Worm (Caenorhabditis elegans) whole organism, late embryonic: ENCODE results near the gene nipi-4.

ENCODE experiments used
- K02D7.2 ChIP-seq: sonication (generic microtip); optimal IDR thresholded peaks from 2 replicates; lab custom pipeline; 2017; ENCODE audit warnings: mild to moderate bottlenecking, missing genetic modification characterization, missing compliant biosample characterization
- K09A11.1 ChIP-seq: sonication (generic microtip); optimal IDR thresholded peaks from 2 replicates; lab custom pipeline; 2017; ENCODE audit warnings: antibody characterized with exemption, mild to moderate bottlenecking, missing genetic modification characterization, missing compliant biosample characterization; ENCODE audit not compliant: insufficient read depth
- T23F11.4 ChIP-seq: fragments of 200-800 bp; sonication (Bioruptor generic); optimal IDR thresholded peaks from 2 replicates; lab custom pipeline; 2018; ENCODE audit warnings: mild to moderate bottlenecking, missing genetic modification characterization, missing compliant biosample characterization
- ahr-1 ChIP-seq: sonication (generic microtip); optimal IDR thresholded peaks from 2 replicates; lab custom pipeline; 2016; ENCODE audit warnings: missing genetic modification characterization, missing compliant biosample characterization
- ceh-19 ChIP-seq: fragments of 200-800 bp; sonication (Bioruptor generic); optimal IDR thresholded peaks from 2 replicates; lab custom pipeline; 2018; ENCODE audit warnings: mild to moderate bottlenecking, missing genetic modification characterization, missing compliant biosample characterization
- ceh-31 ChIP-seq: sonication (generic microtip); optimal IDR thresholded peaks from 2 replicates; lab custom pipeline; 2016; ENCODE audit warnings: missing genetic modification characterization, missing compliant biosample characterization
- ceh-45 ChIP-seq: fragments of 200-800 bp; sonication (Bioruptor generic); IDR thresholded peaks from 2 replicates; pipeline ENCODE4 v1.3.6; 2022; ENCODE audit warnings: missing genetic modification reagents, missing genetic modification characterization, missing compliant biosample characterization
- ceh-48 ChIP-seq: sonication (generic microtip); optimal IDR thresholded peaks from 2 replicates; lab custom pipeline; 2016; ENCODE audit warnings: missing genetic modification characterization, inconsistent platforms, missing compliant biosample characterization
- che-1 ChIP-seq: sonication (generic microtip); optimal IDR thresholded peaks from 2 replicates; lab custom pipeline; 2016; ENCODE audit warnings: mild to moderate bottlenecking, missing genetic modification characterization, missing compliant biosample characterization
- dmd-4 ChIP-seq: sonication (generic microtip); optimal IDR thresholded peaks from 2 replicates; lab custom pipeline; 2016; ENCODE audit warnings: borderline replicate concordance, missing genetic modification characterization, missing compliant biosample characterization
- fkh-6 ChIP-seq: sonication (generic microtip); optimal IDR thresholded peaks from 2 replicates; lab custom pipeline; 2016; ENCODE audit warnings: missing genetic modification characterization, missing compliant biosample characterization
- gmeb-2 ChIP-seq: sonication (generic microtip); optimal IDR thresholded peaks from 2 replicates; lab custom pipeline; 2016; ENCODE audit warnings: missing genetic modification characterization, inconsistent platforms, missing compliant biosample characterization
- hlh-15 ChIP-seq: sonication (generic microtip); optimal IDR thresholded peaks from 2 replicates; lab custom pipeline; 2016; ENCODE audit warnings: missing genetic modification characterization, missing compliant biosample characterization
- hlh-30 ChIP-seq: sonication (generic microtip); optimal IDR thresholded peaks from 2 replicates; lab custom pipeline; 2017; ENCODE audit warnings: antibody characterized with exemption, missing genetic modification characterization, missing compliant biosample characterization; ENCODE audit not compliant: insufficient read depth
- hlh-6 ChIP-seq: sonication (generic microtip); optimal IDR thresholded peaks from 2 replicates; lab custom pipeline; 2016; ENCODE audit warnings: missing genotype, missing genetic modification characterization, missing compliant biosample characterization
- lim-6 ChIP-seq: sonication (generic microtip); optimal IDR thresholded peaks from 2 replicates; lab custom pipeline; 2016; ENCODE audit warnings: missing genetic modification characterization, missing compliant biosample characterization
- lin-11 ChIP-seq: fragments of 200-800 bp; sonication (Bioruptor generic); optimal IDR thresholded peaks from 2 replicates; lab custom pipeline; 2018; ENCODE audit warnings: mild to moderate bottlenecking, missing genetic modification characterization, missing compliant biosample characterization
- nhr-11 ChIP-seq: fragments of 150-350 bp; optimal IDR thresholded peaks from 2 replicates; lab custom pipeline; 2014; ENCODE audit warnings: missing biosample characterization, missing genetic modification characterization
- pag-3 ChIP-seq: sonication (generic microtip); optimal IDR thresholded peaks from 2 replicates; lab custom pipeline; 2016; ENCODE audit warnings: missing compliant biosample characterization, missing genetic modification characterization, borderline replicate concordance
- pat-9 ChIP-seq: fragments of 200-800 bp; sonication (Bioruptor generic); optimal IDR thresholded peaks from 2 replicates; lab custom pipeline; 2018; ENCODE audit warnings: mild to moderate bottlenecking, missing genetic modification characterization, moderate library complexity, missing compliant biosample characterization
- pha-2 ChIP-seq: sonication (generic microtip); optimal IDR thresholded peaks from 2 replicates; lab custom pipeline; 2017; ENCODE audit warnings: mild to moderate bottlenecking, missing genetic modification characterization, missing compliant biosample characterization
- pha-4 ChIP-seq: fragments of 150-350 bp; optimal IDR thresholded peaks from 2 replicates; lab custom pipeline; 2018; ENCODE audit warnings: missing biosample characterization, missing genetic modification reagents, missing genetic modification characterization
- pros-1 ChIP-seq: fragments of 150-350 bp; optimal IDR thresholded peaks from 2 replicates; lab custom pipeline; 2014; ENCODE audit warnings: missing biosample characterization, missing genetic modification reagents, missing genetic modification characterization
- sdc-2 ChIP-seq: sonication (generic microtip); optimal IDR thresholded peaks from 2 replicates; lab custom pipeline; 2016; ENCODE audit warnings: missing genotype, missing genetic modification characterization, missing compliant biosample characterization
- sox-2 ChIP-seq: fragments of 200-800 bp; sonication (Bioruptor generic); IDR thresholded peaks from 2 replicates; pipeline ENCODE4 v1.3.6; 2022; ENCODE audit warnings: missing genetic modification reagents, missing genetic modification characterization, missing compliant biosample characterization
- syd-9 ChIP-seq: sonication (generic microtip); optimal IDR thresholded peaks from 2 replicates; lab custom pipeline; 2016; ENCODE audit warnings: mild to moderate bottlenecking, missing genetic modification characterization, moderate library complexity, missing compliant biosample characterization
- tbx-2 ChIP-seq: sonication (generic microtip); optimal IDR thresholded peaks from 2 replicates; lab custom pipeline; 2016; ENCODE audit warnings: missing genetic modification characterization, missing compliant biosample characterization
- tbx-7 ChIP-seq: sonication (generic microtip); optimal IDR thresholded peaks from 2 replicates; lab custom pipeline; 2016; ENCODE audit warnings: missing genotype, missing genetic modification characterization, missing compliant biosample characterization
- unc-3 ChIP-seq, 2 experiments: fragments of 200-800 bp in 1 of 2; sonication (Bioruptor generic) in 1 of 2; sonication (generic microtip) in 1 of 2; conservative IDR thresholded peaks in 1 of 2; optimal IDR thresholded peaks in 1 of 2; 2 replicates each; pipeline versions ENCODE4 v1.3.6 to Lab custom; 2016 to 2022; ENCODE audit warnings: missing compliant biosample characterization in 2 of 2, missing genetic modification characterization in 2 of 2, missing genetic modification reagents in 1 of 2
- unc-42 ChIP-seq: sonication (generic microtip); optimal IDR thresholded peaks from 2 replicates; lab custom pipeline; 2016; ENCODE audit warnings: missing genotype, missing genetic modification characterization, missing compliant biosample characterization
- unc-86 ChIP-seq: sonication (generic microtip); optimal IDR thresholded peaks from 2 replicates; lab custom pipeline; 2016; ENCODE audit warnings: missing genetic modification characterization, missing compliant biosample characterization

nipi-4 gene

DNA sequence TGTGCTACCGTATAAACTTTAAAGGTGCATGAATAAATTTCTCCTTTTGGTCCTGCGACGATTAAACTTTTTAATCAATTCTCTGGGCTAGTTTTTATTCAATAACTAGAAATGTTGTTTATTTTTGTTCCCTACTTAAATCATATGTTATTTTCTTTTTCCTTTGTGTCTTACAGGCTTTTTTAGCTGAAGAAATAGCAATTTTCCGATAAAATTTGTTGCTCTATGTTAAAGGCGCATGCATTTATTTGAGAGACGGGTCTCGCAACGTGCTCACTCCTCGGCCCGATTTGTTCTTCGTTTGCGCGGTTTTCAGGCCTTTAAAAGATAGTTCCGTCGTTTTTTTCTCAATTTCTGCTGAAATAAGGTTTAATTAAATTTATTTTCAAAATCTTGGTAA is 16.7 kb downstream of the nipi-4 start:
- TF ChIP-seq tbx-2 (no peak), lim-6 (tag; lab: Kevin White, UChicago) (no peak), K02D7.2 (tag; lab: Kevin White, UChicago) (no peak), unc-3 (GFP tag; conservative IDR thresholded peaks at IDR 0.05; lab: Robert Waterston, UW) (no peak), unc-3 (tag; optimal IDR thresholded peaks at IDR 0.05; lab: Kevin White, UChicago) (no peak)

DNA sequence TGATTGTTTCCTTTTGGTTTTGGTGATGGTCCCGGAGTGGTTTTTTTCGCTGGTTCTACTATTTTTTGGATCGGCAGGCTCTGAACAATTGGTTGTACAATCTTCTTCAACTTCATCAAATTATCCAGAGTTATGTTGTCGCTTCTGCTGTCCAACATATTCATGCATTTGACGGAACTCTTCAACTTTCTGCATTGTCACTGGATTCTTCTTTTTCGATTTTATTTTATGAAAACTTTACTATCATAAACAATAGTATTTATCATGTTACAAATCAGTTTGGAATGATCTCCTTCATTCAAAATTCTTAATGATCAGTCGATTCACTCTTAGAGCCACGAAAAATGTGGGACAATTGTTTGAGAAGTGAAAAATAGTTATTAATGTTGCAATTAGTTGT is 18.5 kb downstream of the nipi-4 start:
- TF ChIP-seq pros-1 (tag; lab: Kevin White, UChicago) (no peak), lin-11 (tag; lab: Kevin White, UChicago) (no peak), tbx-7 (no peak), sox-2 (GFP tag; lab: Robert Waterston, UW) (no peak)
- TF ChIP-seq, all 69 proteins: peak for 0

DNA sequence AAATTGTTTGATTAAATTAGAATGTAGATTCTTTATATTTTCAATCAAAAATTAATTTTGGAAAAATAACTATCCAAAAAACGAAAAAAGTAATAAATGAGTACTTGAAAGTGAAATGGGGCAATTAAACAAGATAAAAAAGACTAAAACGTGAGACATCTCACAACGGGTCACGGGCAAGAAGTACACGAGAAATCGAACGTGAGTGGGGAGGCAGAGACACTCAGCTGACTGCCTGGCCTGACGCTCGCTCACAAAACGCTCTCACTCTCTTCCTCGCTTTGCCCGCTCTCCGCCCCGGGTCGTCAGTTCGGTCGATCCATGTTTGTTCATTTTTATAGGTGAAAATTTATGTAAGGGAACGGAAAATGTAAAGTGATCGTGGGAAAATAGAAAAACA is 22.4 kb downstream of the nipi-4 start:
- no peak for TF ChIP-seq pha-4
- no peak for TF ChIP-seq K09A11.1 (tag; lab: Kevin White, UChicago)
- TF ChIP-seq hlh-30 (tag; lab: Kevin White, UChicago), result peak; percentile 72
- TF ChIP-seq unc-42 (tag; lab: Kevin White, UChicago), result peak; percentile 5
- no peak for TF ChIP-seq hlh-6 (tag; lab: Kevin White, UChicago)
- TF ChIP-seq syd-9 (tag; lab: Kevin White, UChicago), result no peak

DNA sequence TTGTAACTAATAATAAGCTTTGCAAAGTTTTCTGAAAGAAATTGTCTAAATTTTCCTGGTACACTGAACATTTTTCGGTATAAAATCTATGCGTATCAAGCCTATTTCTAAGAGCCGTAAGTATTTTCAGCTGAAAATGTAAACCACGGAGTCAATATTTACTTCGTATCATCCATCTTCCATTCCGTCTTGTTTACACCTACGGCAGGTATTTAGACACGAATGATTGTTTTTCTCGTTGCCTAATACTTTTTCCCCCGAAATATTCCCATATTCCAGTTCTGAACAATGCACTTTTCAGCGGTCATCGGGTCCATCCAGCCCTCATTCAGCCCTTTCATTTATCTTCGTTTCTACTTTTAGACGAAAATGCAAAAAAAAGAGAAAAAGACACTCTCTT is 22.9 kb downstream of the nipi-4 start:
- no peak for TF ChIP-seq pat-9 (tag; lab: Kevin White, UChicago)
- no peak for TF ChIP-seq ceh-45 (GFP tag; lab: Robert Waterston, UW)

DNA sequence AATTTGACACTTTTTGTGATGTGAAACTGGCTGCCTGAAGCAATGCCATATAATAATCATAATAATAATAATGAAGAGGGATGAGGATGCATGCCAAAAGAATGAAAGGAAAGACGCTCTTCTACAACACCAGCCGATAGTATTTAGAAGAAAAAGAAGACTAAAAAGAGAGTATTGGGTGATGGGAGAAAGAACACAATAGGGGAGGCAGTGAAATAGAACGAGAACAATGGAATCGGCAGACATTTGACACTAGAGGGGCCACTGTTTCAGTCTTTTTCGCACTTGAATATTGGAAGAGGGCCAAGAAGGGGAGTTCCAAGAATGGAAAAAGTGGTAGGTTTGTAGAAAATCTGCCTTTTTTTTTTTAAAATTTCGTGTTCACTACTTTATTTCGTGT is 23.4 kb downstream of the nipi-4 start, which contains the start of gene memo-1:
memo-1 (minus strand) TSS at position 2 of the 400 bp plus-strand sequence.
- TF ChIP-seq sox-2 (GFP tag; lab: Robert Waterston, UW), result peak; percentile 44
- no peak for TF ChIP-seq hlh-15 (tag; lab: Kevin White, UChicago)
- TF ChIP-seq, all 69 proteins: peak for 1

DNA sequence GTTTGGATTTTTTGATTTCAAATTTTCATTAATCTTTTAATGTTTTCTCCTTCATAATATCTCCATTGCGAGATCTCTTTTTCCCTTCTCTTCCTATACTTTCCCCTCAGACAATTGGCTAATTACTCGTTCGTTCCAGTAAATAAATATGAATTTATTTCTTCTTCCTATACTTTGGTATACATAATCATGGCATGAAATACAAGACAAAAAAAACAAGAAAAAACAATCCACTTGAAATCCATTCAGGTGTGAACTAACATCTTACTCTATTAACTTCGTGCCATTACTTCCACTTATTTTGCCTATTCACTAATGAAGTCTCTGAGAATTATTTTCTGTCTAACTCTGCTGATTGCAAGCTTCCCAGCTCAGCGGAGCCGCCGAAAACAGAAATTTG is 28.4 kb downstream of the nipi-4 start, which contains the start of gene grd-8:
grd-8 (plus strand) TSS at position 301 of the 400 bp plus-strand sequence.
- TF ChIP-seq ceh-31 (tag; lab: Kevin White, UChicago) (no peak), fkh-6 (tag; lab: Kevin White, UChicago) (no peak), nhr-11 (tag; lab: Kevin White, UChicago) (no peak), unc-86 (tag; lab: Kevin White, UChicago) (no peak), sdc-2 (no peak), ceh-48 (tag; lab: Kevin White, UChicago) (no peak), T23F11.4 (GFP tag; lab: Kevin White, UChicago) (no peak), che-1 (tag; lab: Kevin White, UChicago) (no peak), dmd-4 (tag; lab: Kevin White, UChicago) (no peak), gmeb-2 (tag; lab: Kevin White, UChicago) (no peak), pha-2 (no peak), pag-3 (no peak), ahr-1 (no peak), tbx-2 (no peak), ceh-19 (GFP tag; lab: Kevin White, UChicago) (no peak)
